Worm (Caenorhabditis elegans): ENCODE results near the gene fbxa-75.

- TF ChIP-seq ccch-3 (GFP tag; optimal IDR thresholded peaks at IDR 0.05): no peak
- TF ChIP-seq dox-1 (GFP tag; IDR thresholded peaks at IDR 0.05): no peak
- TF ChIP-seq Y53G8AR.9 (GFP tag; conservative IDR thresholded peaks at IDR 0.05): no peak
- TF ChIP-seq cebp-1 (GFP tag; IDR thresholded peaks at IDR 0.05): no peak
- TF ChIP-seq cebp-1 (tag; optimal IDR thresholded peaks at IDR 0.05): no peak
- no peak for TF ChIP-seq Y95B8A.8 (GFP tag; IDR thresholded peaks at IDR 0.05)
These were observed 34.4 kb upstream of the fbxa-75 start, which contains the start of gene fbxa-32 for ce11 chrIII:1269156-1269555.

All from whole organism, young adult.